Fruit fly (Drosophila melanogaster): Measurements from ENCODE around the gene bchs.

bchs gene

DNA sequence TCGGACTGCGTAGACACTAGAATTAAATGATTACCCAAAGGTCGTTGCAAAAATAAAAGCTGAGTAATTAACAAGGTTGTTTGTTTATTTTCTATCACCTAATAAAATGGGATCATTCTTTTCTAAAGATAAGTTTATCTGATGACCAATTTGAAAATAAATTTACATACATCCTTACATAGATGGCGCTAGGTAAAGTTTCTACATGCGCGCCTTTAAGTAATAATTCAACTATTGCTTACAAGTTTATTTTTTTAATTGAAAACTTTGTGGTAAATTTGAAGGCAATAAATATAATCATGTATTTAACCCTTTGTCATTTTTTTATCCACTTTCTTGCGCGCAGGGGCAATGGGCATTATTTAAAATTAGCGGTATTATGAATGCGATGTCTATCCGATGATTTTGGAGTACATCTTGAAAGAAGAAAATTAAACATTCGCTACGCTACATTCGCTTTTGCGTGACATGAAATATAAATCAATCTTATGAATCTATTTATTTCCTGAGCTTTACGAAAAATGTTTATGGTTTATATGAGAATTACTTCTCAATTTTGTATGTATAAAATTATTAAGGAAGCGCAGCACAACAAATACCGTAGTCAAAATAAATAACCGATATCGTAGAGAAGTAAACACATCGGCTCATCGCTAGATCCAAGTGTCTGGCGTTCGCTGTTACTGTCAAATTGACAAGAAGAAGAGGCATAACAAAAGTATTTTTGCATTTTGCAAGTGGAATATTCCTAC, 42.0 kb downstream of the bchs start, which contains the start of gene CG9044 (continued):
- TF ChIP-seq HLH4C (GFP tag; IDR thresholded peaks at IDR 0.05; ENCODE audit: partially characterized antibody): peak; percentile 89
- TF ChIP-seq CG8089 (GFP tag; optimal IDR thresholded peaks at IDR 0.05): peak; percentile 33
- TF ChIP-seq CG32532 (GFP tag; IDR thresholded peaks at IDR 0.05): peak; percentile 62
- no peak; the same call in 1 of the 3 replicates for TF ChIP-seq CG17361 (GFP tag; IDR thresholded peaks at IDR 0.05)
- TF ChIP-seq Side (GFP tag; optimal IDR thresholded peaks at IDR 0.05): peak; percentile 55
- no peak for TF ChIP-seq D (optimal IDR thresholded peaks at IDR 0.05)
- TF ChIP-seq D (GFP tag; optimal IDR thresholded peaks at IDR 0.05): peak; percentile 34
- TF ChIP-seq nau (GFP tag; optimal IDR thresholded peaks at IDR 0.05): no peak
- TF ChIP-seq CG17186 (GFP tag; optimal IDR thresholded peaks at IDR 0.05): peak; percentile 44
- no peak for TF ChIP-seq CG1832 (GFP tag; optimal IDR thresholded peaks at IDR 0.05)
- no peak for TF ChIP-seq Awh (GFP tag; IDR thresholded peaks at IDR 0.05)
- TF ChIP-seq hbn (GFP tag; IDR thresholded peaks at IDR 0.05; ENCODE audit: partially characterized antibody): peak; percentile 86
- no peak for TF ChIP-seq CG31388 (GFP tag; optimal IDR thresholded peaks at IDR 0.05)
- no peak for TF ChIP-seq CG11504 (tag; optimal IDR thresholded peaks at IDR 0.05)
- TF ChIP-seq eve (GFP tag; optimal IDR thresholded peaks at IDR 0.05): no peak
- TF ChIP-seq bowl (GFP tag; IDR thresholded peaks at IDR 0.05): no peak
- TF ChIP-seq Hsf (GFP tag; optimal IDR thresholded peaks at IDR 0.05): peak; percentile 69
- TF ChIP-seq CG34224 (GFP tag; IDR thresholded peaks at IDR 0.05; ENCODE audit: partially characterized antibody): peak; percentile 83
- TF ChIP-seq CG3065 (GFP tag; optimal IDR thresholded peaks at IDR 0.05): no peak
- TF ChIP-seq CG8478 (optimal IDR thresholded peaks at IDR 0.05): no peak
- TF ChIP-seq Max (GFP tag; optimal IDR thresholded peaks at IDR 0.05): peak; percentile 52
- TF ChIP-seq sima (GFP tag; optimal IDR thresholded peaks at IDR 0.05): no peak
- peak; percentile 84; the same call in 2 of the 3 replicates for TF ChIP-seq Opbp (GFP tag; IDR thresholded peaks at IDR 0.05; ENCODE audit: partially characterized antibody)
- 0 out of 3 replicates have a peak, but pooled peaks have one; percentile 6 for TF ChIP-seq CG11560 (tag; IDR thresholded peaks at IDR 0.05)
- peak; percentile 13 for TF ChIP-seq dm (GFP tag; optimal IDR thresholded peaks at IDR 0.05)
- no peak for TF ChIP-seq CG6683 (GFP tag; optimal IDR thresholded peaks at IDR 0.05)
- TF ChIP-seq CG10431 (GFP tag; optimal IDR thresholded peaks at IDR 0.05): no peak
- TF ChIP-seq bab2 (GFP tag; optimal IDR thresholded peaks at IDR 0.05): peak; percentile 67
- TF ChIP-seq Dip3 (GFP tag; optimal IDR thresholded peaks at IDR 0.05): peak; percentile 66
- TF ChIP-seq twi (tag; optimal IDR thresholded peaks at IDR 0.05): no peak
- peak; percentile 37 for TF ChIP-seq fd96Cb (tag; optimal IDR thresholded peaks at IDR 0.05)
- TF ChIP-seq Hey (tag; optimal IDR thresholded peaks at IDR 0.05): no peak
- no peak for TF ChIP-seq ERR (GFP tag; optimal IDR thresholded peaks at IDR 0.05)
- no peak for TF ChIP-seq CG12236 (GFP tag; optimal IDR thresholded peaks at IDR 0.05)
- peak; percentile 28; the same call in 1 of the 3 replicates for TF ChIP-seq croc (GFP tag; conservative IDR thresholded peaks at IDR 0.05)
- TF ChIP-seq z (GFP tag; IDR thresholded peaks at IDR 0.05): no peak
- TF ChIP-seq mirr (GFP tag; optimal IDR thresholded peaks at IDR 0.05): no peak
- peak; percentile 8 for TF ChIP-seq Sry-β (GFP tag; optimal IDR thresholded peaks at IDR 0.05)
- 0 out of 2 replicates have a peak, but pooled peaks have one; percentile 22 for TF ChIP-seq CG8765 (GFP tag; IDR thresholded peaks at IDR 0.05)
- TF ChIP-seq amos (GFP tag; IDR thresholded peaks at IDR 0.05; ENCODE audit: partially characterized antibody): peak; percentile 89
- TF ChIP-seq jumu (GFP tag; optimal IDR thresholded peaks at IDR 0.05): peak; percentile 70
- TF ChIP-seq Xbp1 (GFP tag; optimal IDR thresholded peaks at IDR 0.05): peak; percentile 71
- TF ChIP-seq CG2889 (GFP tag; IDR thresholded peaks at IDR 0.05): 0 out of 3 replicates have a peak, but pooled peaks have one; percentile 9
- TF ChIP-seq inv (GFP tag; IDR thresholded peaks at IDR 0.05; ENCODE audit: partially characterized antibody): peak; percentile 91
- TF ChIP-seq kay (GFP tag; optimal IDR thresholded peaks at IDR 0.05): peak; percentile 24
- TF ChIP-seq CG7357 (GFP tag; IDR thresholded peaks at IDR 0.05): 0 out of 3 replicates have a peak, but pooled peaks have one; percentile 6
- peak; percentile 44 for TF ChIP-seq CG3838 (GFP tag; optimal IDR thresholded peaks at IDR 0.05)
- TF ChIP-seq Ptx1 (GFP tag; IDR thresholded peaks at IDR 0.05): no peak; the same call in 1 of the 2 replicates
- no peak for TF ChIP-seq gcm2 (GFP tag; optimal IDR thresholded peaks at IDR 0.05)
- no peak for TF ChIP-seq CG5245 (GFP tag; optimal IDR thresholded peaks at IDR 0.05)
